Worm (Caenorhabditis elegans) whole organism, L2 larva: Measurements from ENCODE around the gene nas-25.

ENCODE experiments used
- C34F6.9 ChIP-seq: fragments of 150-350 bp; optimal IDR thresholded peaks from 2 replicates; lab custom pipeline; 2014; ENCODE audit warnings: missing biosample characterization, missing genetic modification characterization
- F13H6.1 ChIP-seq: sonication (generic microtip); optimal IDR thresholded peaks from 2 replicates; lab custom pipeline; 2016; ENCODE audit warnings: missing genetic modification characterization, missing compliant biosample characterization
- Y55F3AM.14 ChIP-seq: fragments of 200-800 bp; sonication (Bioruptor generic); optimal IDR thresholded peaks from 2 replicates; lab custom pipeline; 2018; ENCODE audit warnings: mild to moderate bottlenecking, missing genetic modification characterization, missing compliant biosample characterization
- ZK546.5 ChIP-seq: sonication (generic microtip); optimal IDR thresholded peaks from 2 replicates; lab custom pipeline; 2017; ENCODE audit warnings: missing biosample characterization, missing genetic modification characterization
- alr-1 ChIP-seq: fragments of 150-350 bp; optimal IDR thresholded peaks from 2 replicates; lab custom pipeline; 2014; ENCODE audit warnings: missing biosample characterization, missing genetic modification characterization
- aly-2 ChIP-seq: fragments of 150-350 bp; optimal IDR thresholded peaks from 2 replicates; lab custom pipeline; 2014; ENCODE audit warnings: missing biosample characterization, missing genetic modification characterization
- ama-1 ChIP-seq: fragments of 150-350 bp; optimal IDR thresholded peaks from 2 replicates; lab custom pipeline; 2018; ENCODE audit warnings: inconsistent platforms
- ceh-16 ChIP-seq: fragments of 150-350 bp; optimal IDR thresholded peaks from 2 replicates; lab custom pipeline; 2014; ENCODE audit warnings: missing biosample characterization, missing genetic modification characterization
- ceh-82 ChIP-seq: fragments of 150-350 bp; optimal IDR thresholded peaks from 2 replicates; lab custom pipeline; 2014; ENCODE audit warnings: missing biosample characterization, missing genetic modification characterization
- crh-2 ChIP-seq: sonication (generic microtip); optimal IDR thresholded peaks from 2 replicates; lab custom pipeline; 2017; ENCODE audit warnings: missing biosample characterization, missing genetic modification characterization
- egl-27 ChIP-seq: sonication (generic microtip); optimal IDR thresholded peaks from 3 replicates; lab custom pipeline; 2017; ENCODE audit warnings: missing biosample characterization, missing genetic modification reagents, missing genetic modification characterization
- elt-3 ChIP-seq: sonication (generic microtip); optimal IDR thresholded peaks from 2 replicates; lab custom pipeline; 2017; ENCODE audit warnings: missing biosample characterization, missing genetic modification characterization
- fos-1 ChIP-seq: fragments of 150-350 bp; optimal IDR thresholded peaks from 2 replicates; lab custom pipeline; 2014; ENCODE audit warnings: missing biosample characterization, missing genetic modification characterization
- gmeb-1 ChIP-seq: fragments of 150-350 bp; optimal IDR thresholded peaks from 2 replicates; lab custom pipeline; 2014; ENCODE audit warnings: missing biosample characterization, missing genetic modification characterization
- lin-11 ChIP-seq: fragments of 150-350 bp; sonication (generic microtip); optimal IDR thresholded peaks from 2 replicates; lab custom pipeline; 2014; ENCODE audit warnings: missing biosample characterization, missing genetic modification characterization, inconsistent platforms, mixed read lengths
- lin-13 ChIP-seq: fragments of 150-350 bp; optimal IDR thresholded peaks from 2 replicates; lab custom pipeline; 2014; ENCODE audit warnings: missing biosample characterization, missing genetic modification reagents, missing genetic modification characterization
- lin-39 ChIP-seq: fragments of 150-350 bp; optimal IDR thresholded peaks from 2 replicates; lab custom pipeline; 2014; ENCODE audit warnings: missing biosample characterization, missing genetic modification reagents, missing genetic modification characterization
- lsy-2 ChIP-seq, 2 experiments: fragments of 150-350 bp in 1 of 2; sonication (generic microtip) in 1 of 2; optimal IDR thresholded peaks; 2 replicates each; lab custom pipeline; 2014 to 2017; ENCODE audit warnings: missing biosample characterization in 2 of 2, missing genetic modification characterization in 2 of 2
- mab-5 ChIP-seq: fragments of 150-350 bp; optimal IDR thresholded peaks from 2 replicates; lab custom pipeline; 2014; ENCODE audit warnings: missing biosample characterization, missing genetic modification characterization
- mdl-1 ChIP-seq, 2 experiments: fragments of 150-350 bp in 1 of 2; sonication (generic microtip) in 1 of 2; optimal IDR thresholded peaks; 2 replicates each; lab custom pipeline; 2017; ENCODE audit warnings: missing biosample characterization in 2 of 2, missing genetic modification characterization in 2 of 2
- nhr-11 ChIP-seq: fragments of 150-350 bp; optimal IDR thresholded peaks from 2 replicates; lab custom pipeline; 2014; ENCODE audit warnings: missing biosample characterization, missing genetic modification characterization
- nhr-12 ChIP-seq: fragments of 150-350 bp; optimal IDR thresholded peaks from 2 replicates; lab custom pipeline; 2014; ENCODE audit warnings: missing biosample characterization, missing genetic modification characterization
- nhr-129 ChIP-seq: fragments of 150-350 bp; optimal IDR thresholded peaks from 2 replicates; lab custom pipeline; 2014; ENCODE audit warnings: missing biosample characterization, missing genetic modification characterization
- nhr-21 ChIP-seq: fragments of 150-350 bp; optimal IDR thresholded peaks from 2 replicates; lab custom pipeline; 2014; ENCODE audit warnings: missing biosample characterization, missing genetic modification characterization
- nhr-23 ChIP-seq: fragments of 150-350 bp; optimal IDR thresholded peaks from 2 replicates; lab custom pipeline; 2014; ENCODE audit warnings: missing biosample characterization, missing genetic modification reagents, missing genetic modification characterization
- sem-4 ChIP-seq: fragments of 150-350 bp; optimal IDR thresholded peaks from 2 replicates; lab custom pipeline; 2014; ENCODE audit warnings: missing biosample characterization, missing genetic modification reagents, missing genetic modification characterization
- sma-3 ChIP-seq: sonication (generic microtip); optimal IDR thresholded peaks from 2 replicates; lab custom pipeline; 2016; ENCODE audit warnings: missing genetic modification reagents, missing genetic modification characterization, missing compliant biosample characterization
- sma-9 ChIP-seq, 2 experiments: fragments of 150-350 bp in 1 of 2; sonication (generic microtip) in 1 of 2; optimal IDR thresholded peaks; 2 replicates each; lab custom pipeline; 2014 to 2016; ENCODE audit warnings: missing genetic modification characterization in 2 of 2, mild to moderate bottlenecking in 1 of 2, missing biosample characterization in 1 of 2, missing compliant biosample characterization in 1 of 2, missing genetic modification reagents in 1 of 2, moderate library complexity in 1 of 2
- snpc-4 ChIP-seq: fragments of 150-350 bp; optimal IDR thresholded peaks from 2 replicates; lab custom pipeline; 2014; ENCODE audit warnings: missing biosample characterization, missing genetic modification characterization
- unc-39 ChIP-seq: fragments of 150-350 bp; optimal IDR thresholded peaks from 2 replicates; lab custom pipeline; 2014; ENCODE audit warnings: missing biosample characterization, missing genetic modification characterization
- unc-55 ChIP-seq: fragments of 150-350 bp; sonication (generic microtip); optimal IDR thresholded peaks from 3 replicates; lab custom pipeline; 2014; ENCODE audit warnings: missing biosample characterization, missing genetic modification reagents, missing genetic modification characterization
- unc-62 ChIP-seq: fragments of 150-350 bp; optimal IDR thresholded peaks from 2 replicates; lab custom pipeline; 2014; ENCODE audit warnings: missing biosample characterization, missing genetic modification reagents, missing genetic modification characterization
- zag-1 ChIP-seq: fragments of 150-350 bp; optimal IDR thresholded peaks from 2 replicates; lab custom pipeline; 2014; ENCODE audit warnings: missing biosample characterization, missing genetic modification characterization
- ztf-1 ChIP-seq: fragments of 200-800 bp; sonication (Bioruptor generic); conservative IDR thresholded peaks from 2 replicates; pipeline ENCODE4 v1.3.6; 2022; ENCODE audit warnings: missing genetic modification characterization, missing compliant biosample characterization
- ztf-11 ChIP-seq: sonication (generic microtip); optimal IDR thresholded peaks from 2 replicates; lab custom pipeline; 2017; ENCODE audit warnings: missing biosample characterization, missing genetic modification characterization
- ztf-4 ChIP-seq: fragments of 150-350 bp; optimal IDR thresholded peaks from 2 replicates; lab custom pipeline; 2014; ENCODE audit warnings: missing biosample characterization, missing genetic modification characterization

The nas-25 gene

DNA sequence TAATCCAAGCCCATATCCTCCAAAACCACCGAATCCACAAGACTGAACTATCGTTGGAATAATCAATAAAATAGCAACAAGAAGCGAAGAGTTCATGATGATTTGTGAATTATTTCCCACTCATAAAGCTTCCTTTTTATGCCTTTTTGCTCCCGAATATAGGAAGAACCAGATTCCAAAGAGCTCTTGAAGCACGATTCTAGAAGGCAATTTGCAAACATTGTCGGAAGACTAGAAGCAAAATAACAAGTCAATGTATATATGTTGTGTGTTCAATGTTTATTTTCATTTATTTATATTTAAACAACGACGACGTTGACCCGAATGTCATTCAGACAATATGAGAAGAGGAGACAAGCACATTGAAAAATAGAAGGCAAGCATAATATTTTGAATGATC, 33.2 kb upstream of the nas-25 start, which contains the start of gene idpa-2:
Gene idpa-2 (minus strand): TSS at position 101 of the 400 bp plus-strand sequence.
- TF ChIP-seq C34F6.9 (tag; lab: Kevin White, UChicago) (no peak), crh-2 (tag; lab: Kevin White, UChicago) (no peak), nhr-21 (tag; lab: Kevin White, UChicago) (no peak), ztf-11 (tag; lab: Kevin White, UChicago) (no peak), nhr-129 (tag; lab: Kevin White, UChicago) (no peak), ceh-16 (tag; lab: Kevin White, UChicago) (no peak), gmeb-1 (tag; lab: Kevin White, UChicago) (no peak), mdl-1 (tag; optimal IDR thresholded peaks at IDR 0.05; lab: Kevin White, UChicago) (no peak), sma-9 (GFP tag; optimal IDR thresholded peaks at IDR 0.05; lab: Kevin White, UChicago) (no peak), sma-9 (tag; optimal IDR thresholded peaks at IDR 0.05; lab: Kevin White, UChicago) (no peak), nhr-23 (tag; lab: Kevin White, UChicago) (no peak), nhr-11 (tag; lab: Kevin White, UChicago) (no peak), unc-39 (no peak)
- TF ChIP-seq, all 48 proteins: peak for 0

DNA sequence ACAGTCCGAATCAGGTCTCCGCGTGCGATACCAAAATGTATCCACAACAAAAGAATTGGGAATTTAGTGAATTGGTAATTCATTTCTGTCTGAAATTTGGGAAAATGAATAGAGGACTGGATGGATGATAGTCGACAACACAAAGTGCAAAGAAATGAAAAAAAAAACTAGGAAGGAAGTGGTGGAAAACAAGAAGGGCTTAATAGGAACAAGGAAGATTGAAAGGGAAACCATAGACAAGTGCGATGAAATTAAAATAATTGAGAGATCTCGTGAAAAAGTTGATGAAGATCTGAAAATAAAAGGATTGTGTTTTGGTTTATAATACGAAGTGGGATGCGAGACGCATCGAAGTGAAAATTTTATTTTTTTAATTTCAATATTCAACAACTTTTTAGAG, 31.8 kb upstream of the nas-25 start, which contains the start of gene F07H5.7:
Gene F07H5.7 (minus strand): TSS at position 101 of the 400 bp plus-strand sequence.
- no peak for TF ChIP-seq unc-39
- TF ChIP-seq aly-2 (tag; lab: Kevin White, UChicago), result no peak
- no peak for TF ChIP-seq crh-2 (tag; lab: Kevin White, UChicago)
- TF ChIP-seq ama-1 (lab: Kevin White, UChicago), result no peak
- no peak for TF ChIP-seq sem-4 (tag; lab: Kevin White, UChicago)
- no peak for TF ChIP-seq zag-1 (tag; lab: Kevin White, UChicago)
- TF ChIP-seq unc-62 (GFP tag; lab: Kevin White, UChicago), result no peak
- TF ChIP-seq ztf-1 (GFP tag; lab: Robert Waterston, UW), result no peak
- TF ChIP-seq ceh-16 (tag; lab: Kevin White, UChicago), result no peak
- TF ChIP-seq F13H6.1 (tag; lab: Kevin White, UChicago), result no peak
- no peak for TF ChIP-seq sma-3 (GFP tag; lab: Kevin White, UChicago)
- TF ChIP-seq lin-39 (tag; lab: Kevin White, UChicago), result no peak
- no peak for TF ChIP-seq ZK546.5 (tag; lab: Kevin White, UChicago)
- TF ChIP-seq gmeb-1 (tag; lab: Kevin White, UChicago), result no peak
- no peak for TF ChIP-seq elt-3 (tag; lab: Kevin White, UChicago)
- TF ChIP-seq, all 48 proteins: peak for 0

DNA sequence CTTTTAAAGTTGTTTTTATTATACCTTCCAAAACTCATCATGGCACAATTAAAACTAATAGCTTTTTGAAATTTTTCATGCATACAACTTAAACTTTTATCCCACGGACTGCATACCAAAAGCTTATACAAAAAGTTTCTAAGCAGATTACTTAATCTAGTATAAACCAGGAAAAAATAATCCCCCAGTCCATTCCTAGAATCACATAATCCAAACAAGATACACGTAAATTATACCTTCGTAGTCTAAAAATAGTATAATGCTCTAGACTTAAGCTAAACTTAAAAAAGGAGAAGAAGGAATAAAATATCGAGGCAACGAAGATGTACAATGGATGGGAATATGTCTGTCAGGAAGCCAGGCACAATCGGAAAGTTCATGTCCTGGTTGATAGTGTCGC, 30.6 kb upstream of the nas-25 start:
- peak; percentile 17 for TF ChIP-seq sma-9 (GFP tag; optimal IDR thresholded peaks at IDR 0.05; lab: Kevin White, UChicago)
- no peak for TF ChIP-seq sma-9 (tag; optimal IDR thresholded peaks at IDR 0.05; lab: Kevin White, UChicago)
- no peak for TF ChIP-seq sem-4 (tag; lab: Kevin White, UChicago)
- TF ChIP-seq C34F6.9 (tag; lab: Kevin White, UChicago), result no peak
- no peak for TF ChIP-seq gmeb-1 (tag; lab: Kevin White, UChicago)

DNA sequence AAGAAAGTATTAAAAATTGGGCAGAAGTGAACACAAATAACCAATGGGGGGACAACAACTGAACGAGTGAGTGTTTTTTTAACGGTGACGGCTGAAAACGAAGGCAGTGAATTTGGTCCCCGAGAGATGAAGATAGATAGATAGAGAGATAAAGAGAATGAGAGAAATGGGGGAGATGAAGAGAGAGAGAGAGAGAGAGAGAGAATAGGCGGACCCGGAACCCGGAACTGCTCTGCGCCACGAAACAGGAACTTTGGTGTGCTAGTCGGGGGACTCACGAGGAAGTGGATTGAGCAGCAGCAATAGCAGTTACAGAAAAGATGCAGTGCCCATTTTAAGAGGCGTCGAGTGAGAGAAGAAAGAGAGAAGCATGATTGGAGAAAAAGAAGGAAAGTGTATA, 29.5 kb upstream of the nas-25 start:
- peak; percentile 88 for TF ChIP-seq F13H6.1 (tag; lab: Kevin White, UChicago)
- peak; percentile 63 for TF ChIP-seq ztf-4 (tag; lab: Kevin White, UChicago)
- peak; percentile 88 for TF ChIP-seq C34F6.9 (tag; lab: Kevin White, UChicago)
- peak; percentile 95 for TF ChIP-seq sma-9 (GFP tag; optimal IDR thresholded peaks at IDR 0.05; lab: Kevin White, UChicago)
- TF ChIP-seq sma-9 (tag; optimal IDR thresholded peaks at IDR 0.05; lab: Kevin White, UChicago), result no peak
- peak; percentile 59 for TF ChIP-seq unc-55 (GFP tag; lab: Kevin White, UChicago)
- peak; percentile 52 for TF ChIP-seq ceh-82
- TF ChIP-seq fos-1 (tag; lab: Kevin White, UChicago), result peak; percentile 19
- TF ChIP-seq ZK546.5 (tag; lab: Kevin White, UChicago), result no peak
- peak; percentile 38 for TF ChIP-seq Y55F3AM.14 (GFP tag; lab: Kevin White, UChicago)
- peak; percentile 6 for TF ChIP-seq snpc-4 (tag; lab: Kevin White, UChicago)
- peak; percentile 8 for TF ChIP-seq unc-62 (GFP tag; lab: Kevin White, UChicago)
- TF ChIP-seq nhr-12, result no peak
- TF ChIP-seq aly-2 (tag; lab: Kevin White, UChicago), result no peak
- TF ChIP-seq elt-3 (tag; lab: Kevin White, UChicago), result no peak
- TF ChIP-seq lsy-2 (tag; optimal IDR thresholded peaks at IDR 0.05; lab: Kevin White, UChicago), result peak; percentile 3 to 74
- TF ChIP-seq nhr-129 (tag; lab: Kevin White, UChicago), result peak; percentile 55
- peak; percentile 79 for TF ChIP-seq crh-2 (tag; lab: Kevin White, UChicago)
- peak; percentile 21 for TF ChIP-seq mab-5 (tag; lab: Kevin White, UChicago)
- peak; percentile 89 for TF ChIP-seq egl-27 (tag; lab: Kevin White, UChicago)
- TF ChIP-seq alr-1, result no peak
- peak; percentile 86 for TF ChIP-seq sem-4 (tag; lab: Kevin White, UChicago)
- peak; percentile 44 for TF ChIP-seq lin-11 (tag; lab: Kevin White, UChicago)
- TF ChIP-seq lin-13 (GFP tag; lab: Kevin White, UChicago), result no peak
- peak; percentile 79 for TF ChIP-seq zag-1 (tag; lab: Kevin White, UChicago)
- TF ChIP-seq mdl-1 (tag; optimal IDR thresholded peaks at IDR 0.05; lab: Kevin White, UChicago), result peak; percentile 22 to 82
